Worm (Caenorhabditis elegans): Measurements from ENCODE around the gene srh-257.

ce11 chrV:15379817-15380216 lies 27.2 kb upstream of the srh-257 start, which contains the start of gene srh-251:
- no peak for TF ChIP-seq elt-1 (tag; optimal IDR thresholded peaks at IDR 0.05)
- TF ChIP-seq ama-1 (optimal IDR thresholded peaks at IDR 0.05): no peak
- no peak for TF ChIP-seq unc-62 (GFP tag; optimal IDR thresholded peaks at IDR 0.05)
- no peak for TF ChIP-seq ZK546.5 (tag; optimal IDR thresholded peaks at IDR 0.05)
- TF ChIP-seq lin-13 (GFP tag; optimal IDR thresholded peaks at IDR 0.05): no peak
- TF ChIP-seq snpc-4 (tag; optimal IDR thresholded peaks at IDR 0.05): no peak
